Fruit fly (Drosophila melanogaster) ovary, adult (tissue): ENCODE measurements around the gene sky.
A peak's percentile ranks its signal among the peaks of the same experiment; 100 is the strongest.

Experiments
- CG17801 ChIP-seq: fragments of 200-800 bp; optimal IDR thresholded peaks from 2 replicates; lab custom pipeline; 2019; ENCODE audit warnings: missing biosample characterization, mild to moderate bottlenecking, missing genetic modification characterization, moderate library complexity; ENCODE audit not compliant: partially characterized antibody

The sky gene

dm6 chr2L:20851592-20851991 lies 67.1 kb downstream of the sky start:
- no peak for TF ChIP-seq CG17801

- TF ChIP-seq CG17801 = no peak
These were observed 69.7 kb downstream of the sky start, which contains the start of gene CG14402 for dm6 chr2L:20849000-20849399. TSS of gene CG14402 (plus strand) at chr2L:20849300.

- no peak for TF ChIP-seq CG17801
These were observed 74.3 kb downstream of the sky start for dm6 chr2L:20844381-20844780.

- TF ChIP-seq CG17801 = no peak
These were observed 78.2 kb downstream of the sky start, which contains the start of gene CG31676 for dm6 chr2L:20840462-20841038. TSS of gene CG31676 (plus strand) at chr2L:20840750.

dm6 chr2L:20840006-20840405 lies 78.7 kb downstream of the sky start:
- TF ChIP-seq CG17801 = no peak

- TF ChIP-seq CG17801 = no peak
These were observed 80.8 kb downstream of the sky start, which contains the start of gene Spn38F for dm6 chr2L:20837885-20838284. TSS of gene Spn38F (minus strand) at chr2L:20837985.

- no peak for TF ChIP-seq CG17801
These were observed 83.2 kb downstream of the sky start, which contains the start of gene Oseg5 for dm6 chr2L:20835501-20835900. TSS of gene Oseg5 (minus strand) at chr2L:20835840.

dm6 chr2L:20831060-20831459 lies 87.7 kb downstream of the sky start, which contains the start of gene CG31674:
TSS of gene CG31674 (plus strand) at chr2L:20831262.
- peak; percentile 34 for TF ChIP-seq CG17801

- peak; percentile 26 for TF ChIP-seq CG17801
These were observed 88.9 kb downstream of the sky start for dm6 chr2L:20829755-20830396.

dm6 chr2L:20829309-20829708 lies 89.4 kb downstream of the sky start, which contains the start of gene CG31673:
TSS of gene CG31673 (plus strand) at chr2L:20829609.
- TF ChIP-seq CG17801 = no peak

- no peak for TF ChIP-seq CG17801
These were observed 90.0 kb downstream of the sky start for dm6 chr2L:20828701-20829100.

dm6 chr2L:20827045-20827444 lies 91.7 kb downstream of the sky start:
- TF ChIP-seq CG17801 = no peak

- no peak for TF ChIP-seq CG17801
These were observed 92.5 kb downstream of the sky start for dm6 chr2L:20826226-20826625.

- TF ChIP-seq CG17801 = no peak
These were observed 93.5 kb downstream of the sky start for dm6 chr2L:20825265-20825664.

dm6 chr2L:20824136-20824789 lies 94.5 kb downstream of the sky start:
- TF ChIP-seq CG17801 = no peak

dm6 chr2L:20823196-20824105 lies 95.3 kb downstream of the sky start:
- peak; percentile 55 for TF ChIP-seq CG17801
